Worm (Caenorhabditis elegans): ENCODE measurements around the gene R10D12.13.

DNA sequence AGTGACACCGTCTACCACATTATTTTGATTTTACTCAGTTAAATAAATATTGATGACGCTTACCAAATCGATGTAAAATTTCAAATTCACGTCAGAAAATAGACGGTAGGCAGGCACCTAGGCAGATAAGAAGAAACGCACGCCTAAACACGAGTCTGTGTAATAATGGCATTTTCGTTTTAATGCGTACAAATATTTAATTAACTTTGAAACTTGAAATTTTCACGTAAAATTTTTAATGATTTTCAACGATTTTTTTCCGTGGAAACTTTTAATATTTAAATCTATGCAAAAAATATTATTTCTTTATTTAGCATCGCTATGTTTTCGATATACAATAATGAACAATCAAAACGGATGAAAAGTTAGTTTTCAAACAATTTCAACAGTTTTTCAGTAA lies 31.0 kb upstream of the R10D12.13 start, which contains the start of gene C06B3.16:
- TF ChIP-seq akir-1 (GFP tag; optimal IDR thresholded peaks at IDR 0.05) (no peak), mcd-1 (GFP tag; IDR thresholded peaks at IDR 0.05) (no peak), ceh-58 (GFP tag; IDR thresholded peaks at IDR 0.05) (no peak), unc-62 (GFP tag; optimal IDR thresholded peaks at IDR 0.05) (no peak), hrde-1 (tag; optimal IDR thresholded peaks at IDR 0.05; ENCODE audit: borderline replicate concordance) (no peak), B0019.2 (GFP tag; conservative IDR thresholded peaks at IDR 0.05) (no peak), mel-28 (tag; optimal IDR thresholded peaks at IDR 0.05; ENCODE audit: borderline replicate concordance) (no peak), rpc-1 (optimal IDR thresholded peaks at IDR 0.05) (no peak), rpc-1 (tag; optimal IDR thresholded peaks at IDR 0.05) (no peak), pha-4 (tag; optimal IDR thresholded peaks at IDR 0.05) (no peak), snpc-4 (GFP tag; optimal IDR thresholded peaks at IDR 0.05) (no peak), snpc-4 (tag; optimal IDR thresholded peaks at IDR 0.05) (no peak), chd-7 (tag; optimal IDR thresholded peaks at IDR 0.05) (no peak), F55B11.4 (tag; optimal IDR thresholded peaks at IDR 0.05; ENCODE audit: borderline replicate concordance, insufficient read depth) (no peak), ama-1 (optimal IDR thresholded peaks at IDR 0.05) (no peak), ama-1 (GFP tag; optimal IDR thresholded peaks at IDR 0.05) (no peak), tlf-1 (GFP tag; optimal IDR thresholded peaks at IDR 0.05) (no peak)

Measured in whole organism, young adult.